Worm (Caenorhabditis elegans): ENCODE data around the gene Y69H2.10.

Gene Y69H2.10

DNA sequence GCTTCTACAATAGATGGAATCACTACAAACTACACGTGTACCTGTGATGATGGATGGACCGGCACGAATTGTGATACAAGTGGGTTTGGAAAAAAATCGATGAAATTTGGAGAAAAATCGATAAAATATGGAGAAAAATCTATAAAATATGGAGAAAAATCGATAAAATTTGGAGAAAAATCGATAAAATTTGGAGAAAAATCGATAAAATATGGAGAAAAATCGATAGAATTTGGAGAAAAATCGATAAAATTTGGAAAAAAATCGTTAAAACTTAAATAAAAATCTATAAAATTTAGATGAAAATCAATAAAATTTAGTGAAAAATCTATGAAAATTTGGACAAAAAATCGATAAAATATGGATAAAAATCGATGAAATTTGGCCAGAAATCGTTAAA is 25.9 kb upstream of the Y69H2.10 start:
- TF ChIP-seq him-1 (tag; optimal IDR thresholded peaks at IDR 0.05), result no peak
- no peak for TF ChIP-seq F57A8.1 (GFP tag; optimal IDR thresholded peaks at IDR 0.05)
- TF ChIP-seq let-607 (tag; optimal IDR thresholded peaks at IDR 0.05), result no peak
- TF ChIP-seq dox-1 (GFP tag; IDR thresholded peaks at IDR 0.05), result no peak
- TF ChIP-seq mcd-1 (GFP tag; IDR thresholded peaks at IDR 0.05), result no peak
- TF ChIP-seq B0261.1 (tag; optimal IDR thresholded peaks at IDR 0.05), result no peak
- no peak for TF ChIP-seq madf-6 (GFP tag; IDR thresholded peaks at IDR 0.05)
- TF ChIP-seq F57C9.4 (tag; optimal IDR thresholded peaks at IDR 0.05), result no peak
- TF ChIP-seq Y67H2A.10 (GFP tag; conservative IDR thresholded peaks at IDR 0.05), result no peak
- TF ChIP-seq hmg-1.2 (GFP tag; IDR thresholded peaks at IDR 0.05), result no peak

DNA sequence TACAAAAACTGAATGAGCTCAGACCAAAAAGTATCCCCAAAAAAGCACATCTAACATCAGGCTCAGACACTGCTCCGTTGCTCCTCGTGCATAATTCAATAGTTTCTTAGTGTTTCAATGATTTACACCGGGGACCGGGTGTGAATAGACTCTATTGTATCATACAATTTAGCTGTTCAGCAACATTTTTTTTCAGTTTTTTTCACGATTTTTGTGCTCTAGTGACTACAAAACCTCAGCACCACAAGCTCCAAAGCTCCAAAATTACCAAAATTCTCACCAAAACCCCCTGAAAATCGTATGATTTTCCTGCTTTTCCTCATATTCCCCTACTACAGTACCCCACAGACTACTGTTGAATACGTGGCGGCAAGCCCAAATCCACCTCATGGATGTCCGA is 20.1 kb upstream of the Y69H2.10 start, which contains the start of gene egas-2:
Gene egas-2, plus strand, starts transcription at position 301 of the 400 bp plus-strand sequence.
- TF ChIP-seq hlh-12 (tag; optimal IDR thresholded peaks at IDR 0.05), result no peak
- no peak for TF ChIP-seq fkh-3 (tag; optimal IDR thresholded peaks at IDR 0.05)
- no peak for TF ChIP-seq ZK185.1 (tag; optimal IDR thresholded peaks at IDR 0.05; ENCODE audit: poor library complexity, severe bottlenecking)
- no peak for TF ChIP-seq chd-7 (tag; optimal IDR thresholded peaks at IDR 0.05)
- TF ChIP-seq tlf-1 (GFP tag; optimal IDR thresholded peaks at IDR 0.05), result no peak
- no peak for TF ChIP-seq ceh-58 (GFP tag; IDR thresholded peaks at IDR 0.05)

DNA sequence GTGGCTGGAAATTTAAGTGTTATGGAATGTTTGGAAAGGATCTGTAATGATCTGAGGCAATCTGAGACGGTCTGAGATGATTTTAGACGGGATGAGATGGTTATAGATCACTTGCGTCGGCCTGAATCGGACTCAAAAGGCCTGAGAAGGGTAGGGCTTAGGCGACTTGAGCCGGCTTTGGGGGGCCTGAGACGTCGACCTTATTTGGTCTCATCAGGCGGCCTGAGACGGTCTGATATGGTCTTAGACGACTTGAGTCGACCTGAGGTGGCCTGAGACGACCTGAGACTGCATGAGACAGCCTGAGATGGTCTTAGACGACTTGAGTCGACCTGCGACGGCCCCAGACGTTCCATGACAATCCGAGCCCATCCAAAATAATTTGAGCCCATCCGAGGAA is 13.8 kb upstream of the Y69H2.10 start:
- TF ChIP-seq zfh-2 (GFP tag; conservative IDR thresholded peaks at IDR 0.05), result peak; percentile 58
- TF ChIP-seq ceh-40 (GFP tag; IDR thresholded peaks at IDR 0.05), result no peak

DNA sequence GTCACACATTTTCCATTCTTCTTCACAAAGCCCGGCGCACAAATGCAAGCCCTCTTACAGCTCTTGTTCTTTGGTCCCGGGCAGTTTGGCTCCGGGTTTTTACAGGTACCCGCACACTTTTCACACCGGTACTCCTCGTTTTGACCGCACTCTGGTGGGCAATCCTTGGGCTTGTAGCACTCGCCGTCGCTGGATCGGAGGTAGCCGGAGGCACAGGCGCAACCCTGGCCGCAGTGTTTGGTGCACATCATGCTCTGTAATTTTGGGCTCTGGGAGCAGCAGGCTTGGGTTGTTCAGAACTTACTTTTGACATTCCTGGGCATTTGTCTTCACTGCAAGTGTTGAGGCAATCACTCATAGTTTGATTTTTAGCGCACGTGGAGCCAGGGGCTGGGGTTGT is 12.7 kb upstream of the Y69H2.10 start:
- TF ChIP-seq zfh-2 (GFP tag; conservative IDR thresholded peaks at IDR 0.05) (peak; percentile 63), let-526 (GFP tag; IDR thresholded peaks at IDR 0.05) (no peak)

DNA sequence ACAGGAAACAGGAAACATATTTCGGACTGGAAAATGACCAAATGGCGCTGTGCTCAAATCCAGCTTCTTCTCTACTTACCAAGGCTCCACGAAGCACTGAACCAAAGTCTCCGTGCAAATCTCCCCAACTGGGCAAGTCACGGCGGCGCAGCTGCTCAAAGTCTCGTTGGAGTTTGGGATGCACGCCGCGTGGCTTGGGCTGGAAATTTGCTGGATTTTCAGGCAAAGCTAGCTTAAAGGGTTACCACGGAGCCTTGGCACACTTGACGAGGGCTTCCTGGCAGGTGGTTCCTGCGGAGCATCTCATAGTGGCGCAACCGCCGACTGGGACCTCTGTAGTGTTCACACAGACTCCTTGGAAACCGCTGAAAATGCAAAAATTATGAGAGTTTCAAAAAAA is 11.2 kb upstream of the Y69H2.10 start:
- TF ChIP-seq C17E4.6 (GFP tag; IDR thresholded peaks at IDR 0.05), result no peak
- TF ChIP-seq die-1 (tag; optimal IDR thresholded peaks at IDR 0.05), result no peak
- no peak for TF ChIP-seq lag-1 (GFP tag; IDR thresholded peaks at IDR 0.05)
- TF ChIP-seq ztf-28 (GFP tag; IDR thresholded peaks at IDR 0.05), result no peak
- TF ChIP-seq athp-1 (tag; optimal IDR thresholded peaks at IDR 0.05), result no peak
- TF ChIP-seq zfh-2 (GFP tag; conservative IDR thresholded peaks at IDR 0.05), result peak; percentile 77
- TF ChIP-seq ztf-25 (GFP tag; IDR thresholded peaks at IDR 0.05), result 0 out of 2 replicates have a peak, but pooled peaks have one; percentile 36
- TF ChIP-seq aptf-2 (GFP tag; conservative IDR thresholded peaks at IDR 0.05), result no peak

DNA sequence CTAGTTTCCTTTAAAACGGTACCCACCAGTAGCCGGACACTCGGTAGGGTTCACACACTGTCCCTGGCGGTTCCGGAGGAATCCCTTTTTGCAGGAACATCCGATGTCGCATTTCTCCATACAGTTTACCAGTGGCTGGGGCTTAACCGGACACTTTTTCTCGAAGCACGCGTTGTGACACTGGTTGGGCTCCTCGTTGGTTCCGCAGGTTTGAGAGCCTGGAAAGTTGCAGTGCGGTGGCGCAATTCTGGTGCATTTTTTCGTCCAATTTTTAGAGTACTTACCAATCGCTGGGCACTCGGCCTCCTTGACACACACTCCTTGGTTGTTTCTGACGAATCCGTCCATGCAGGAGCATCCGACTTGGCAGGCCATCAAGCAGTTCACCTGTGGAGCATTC is 7.8 kb upstream of the Y69H2.10 start:
- no peak for TF ChIP-seq attf-5 (GFP tag; optimal IDR thresholded peaks at IDR 0.05)
- TF ChIP-seq rcor-1 (GFP tag; IDR thresholded peaks at IDR 0.05), result no peak

DNA sequence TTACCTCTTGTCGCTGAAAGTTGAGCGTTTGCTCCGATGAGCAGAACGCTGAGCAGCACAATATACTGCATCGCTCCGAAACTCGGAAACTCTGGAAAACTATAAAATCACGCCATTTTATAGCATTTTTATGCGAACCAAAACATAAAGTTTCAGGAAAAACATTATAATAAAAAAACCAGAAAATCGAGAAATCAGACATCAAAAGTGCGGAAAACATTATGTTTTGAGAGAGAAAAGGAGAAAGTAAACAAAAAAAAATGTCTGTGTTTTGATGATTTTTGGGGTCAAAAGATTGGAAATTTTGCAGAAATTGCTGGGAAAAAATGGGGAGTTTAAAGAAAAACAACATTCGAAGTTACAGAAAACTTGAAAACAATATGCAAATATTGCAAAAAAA is 6.1 kb upstream of the Y69H2.10 start, which contains the start of gene Y69H2.3:
Gene Y69H2.3, minus strand, starts transcription at position 101 of the 400 bp plus-strand sequence.
- TF ChIP-seq unc-62 (GFP tag; optimal IDR thresholded peaks at IDR 0.05) (no peak), egl-18 (GFP tag; IDR thresholded peaks at IDR 0.05) (no peak), mxl-1 (tag; optimal IDR thresholded peaks at IDR 0.05) (no peak), tlf-1 (GFP tag; optimal IDR thresholded peaks at IDR 0.05) (no peak), ceh-40 (GFP tag; IDR thresholded peaks at IDR 0.05) (no peak), him-1 (tag; optimal IDR thresholded peaks at IDR 0.05) (no peak), rec-8 (tag; optimal IDR thresholded peaks at IDR 0.05) (no peak), egrh-3 (GFP tag; IDR thresholded peaks at IDR 0.05) (no peak), C17E4.6 (GFP tag; IDR thresholded peaks at IDR 0.05) (no peak), F33H1.4 (GFP tag; IDR thresholded peaks at IDR 0.05) (no peak), tbx-9 (tag; optimal IDR thresholded peaks at IDR 0.05; ENCODE audit: borderline replicate concordance) (no peak), tbp1 (GFP tag; optimal IDR thresholded peaks at IDR 0.05) (no peak), lin-35 (GFP tag; optimal IDR thresholded peaks at IDR 0.05) (no peak), ztf-22 (GFP tag; optimal IDR thresholded peaks at IDR 0.05) (no peak), Y56A3A.18 (GFP tag; IDR thresholded peaks at IDR 0.05) (no peak), rcor-1 (GFP tag; IDR thresholded peaks at IDR 0.05) (no peak), F57A8.1 (GFP tag; optimal IDR thresholded peaks at IDR 0.05) (no peak)

Measured in whole organism, young adult.